Fruit fly (Drosophila melanogaster): ENCODE data around the gene CG3557.

- TF ChIP-seq ss (GFP tag; optimal IDR thresholded peaks at IDR 0.05) (no peak), net (GFP tag; optimal IDR thresholded peaks at IDR 0.05) (no peak), Blimp-1 (GFP tag; optimal IDR thresholded peaks at IDR 0.05) (no peak), achi (GFP tag; optimal IDR thresholded peaks at IDR 0.05) (no peak)
Measured at dm6 chr2L:2357228-2357656, 28.4 kb downstream of the CG3557 start, which contains the start of gene CG9967.

All from whole organism, prepupa.